Worm (Caenorhabditis elegans): ENCODE measurements around the gene C34D10.1.

DNA sequence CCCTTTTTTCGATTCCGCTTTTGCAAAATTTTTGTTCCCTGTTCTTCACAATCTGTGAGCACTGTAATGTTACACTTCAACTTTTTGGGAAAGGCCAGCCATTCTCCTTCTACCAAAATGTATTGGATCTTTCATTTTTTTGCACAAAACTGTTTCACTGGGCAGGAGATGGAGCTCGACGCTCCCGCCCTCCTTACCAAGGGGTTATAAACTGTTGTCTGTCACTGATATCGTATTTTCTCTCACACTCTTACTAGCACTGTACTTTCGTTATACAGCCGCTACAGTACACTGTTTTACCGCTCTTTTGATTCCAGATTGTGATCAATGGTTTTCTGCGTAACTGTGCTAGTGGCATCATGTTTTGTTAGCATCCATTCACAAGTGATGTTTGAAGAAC is 48.5 kb downstream of the C34D10.1 start, which contains the start of gene C46F2.1:
- TF ChIP-seq F26F4.8 (GFP tag; conservative IDR thresholded peaks at IDR 0.05) (no peak), hif-1 (tag; optimal IDR thresholded peaks at IDR 0.05) (no peak), nhr-76 (tag; optimal IDR thresholded peaks at IDR 0.05) (no peak), skn-1 (tag; optimal IDR thresholded peaks at IDR 0.05) (no peak), pqm-1 (tag; optimal IDR thresholded peaks at IDR 0.05) (no peak), unc-62 (GFP tag; optimal IDR thresholded peaks at IDR 0.05 in 1 of 2) (no peak), unc-62 (tag; optimal IDR thresholded peaks at IDR 0.05) (no peak), daf-19 (GFP tag; conservative IDR thresholded peaks at IDR 0.05) (no peak), unc-130 (GFP tag; optimal IDR thresholded peaks at IDR 0.05) (no peak)
